Worm (Caenorhabditis elegans): Measurements from ENCODE around the gene nop-1.

Gene nop-1

DNA sequence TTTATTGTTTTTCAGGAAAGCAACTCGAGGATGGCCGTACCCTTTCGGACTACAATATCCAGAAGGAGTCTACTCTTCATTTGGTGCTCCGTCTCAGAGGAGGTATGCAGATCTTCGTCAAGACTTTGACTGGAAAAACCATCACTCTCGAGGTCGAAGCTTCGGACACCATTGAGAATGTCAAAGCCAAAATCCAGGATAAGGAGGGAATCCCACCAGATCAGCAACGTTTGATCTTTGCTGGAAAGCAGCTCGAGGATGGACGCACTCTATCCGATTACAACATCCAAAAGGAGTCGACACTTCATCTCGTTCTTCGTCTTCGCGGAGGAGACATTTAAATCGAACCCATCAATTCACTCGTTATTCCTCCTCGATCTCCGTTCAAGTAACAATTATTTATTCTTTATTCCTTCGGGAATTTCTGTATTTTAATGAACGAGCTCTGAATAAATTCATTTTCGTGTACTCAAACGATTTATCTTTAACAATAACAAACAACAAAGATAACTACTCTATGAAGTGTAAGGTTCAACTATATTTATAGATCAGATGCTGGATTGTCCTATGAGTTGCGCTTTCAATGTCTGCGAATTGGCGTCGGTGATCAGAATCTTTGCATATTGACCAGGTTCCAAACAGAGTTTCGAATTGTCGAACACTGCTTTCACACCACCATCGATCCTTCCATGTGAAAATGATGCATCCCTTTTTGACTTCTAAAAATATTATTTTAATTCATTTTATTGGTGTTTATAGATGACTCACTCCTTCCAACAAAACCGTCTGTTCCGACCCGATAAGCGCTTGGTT is 14.9 kb upstream of the nop-1 start (continued):
- TF ChIP-seq unc-130 (GFP tag; optimal IDR thresholded peaks at IDR 0.05) (no peak), C06A6.2 (GFP tag; conservative IDR thresholded peaks at IDR 0.05) (peak; percentile 50; the same call in 1 of the 2 replicates), mxl-1 (tag; optimal IDR thresholded peaks at IDR 0.05) (peak; percentile 49), ZK185.1 (tag; optimal IDR thresholded peaks at IDR 0.05; ENCODE audit: poor library complexity, severe bottlenecking) (peak; percentile 75), madf-6 (GFP tag; IDR thresholded peaks at IDR 0.05) (peak; percentile 71), F37B4.10 (GFP tag; IDR thresholded peaks at IDR 0.05) (no peak), die-1 (tag; optimal IDR thresholded peaks at IDR 0.05) (peak; percentile 46), nhr-27 (tag; optimal IDR thresholded peaks at IDR 0.05) (no peak), lin-54 (GFP tag; optimal IDR thresholded peaks at IDR 0.05) (peak; percentile 62), dpl-1 (GFP tag; optimal IDR thresholded peaks at IDR 0.05) (no peak), egl-18 (GFP tag; IDR thresholded peaks at IDR 0.05) (no peak), F22D6.2 (tag; optimal IDR thresholded peaks at IDR 0.05) (peak; percentile 47), K12H6.12 (tag; optimal IDR thresholded peaks at IDR 0.05) (peak; percentile 22), rec-8 (tag; optimal IDR thresholded peaks at IDR 0.05) (peak in 1 of 2 experiments; percentile 15), ama-1 (optimal IDR thresholded peaks at IDR 0.05) (peak; percentile 91), ama-1 (GFP tag; optimal IDR thresholded peaks at IDR 0.05) (peak; percentile 78 to 91), pbrm-1 (GFP tag; IDR thresholded peaks at IDR 0.05) (peak; percentile 15), gei-17 (GFP tag; optimal IDR thresholded peaks at IDR 0.05) (peak; percentile 41), F49E8.2 (tag; optimal IDR thresholded peaks at IDR 0.05; ENCODE audit: insufficient read depth) (peak; percentile 73), nhr-179 (tag; optimal IDR thresholded peaks at IDR 0.05) (no peak), B0019.2 (GFP tag; conservative IDR thresholded peaks at IDR 0.05) (no peak), nhr-80 (tag; optimal IDR thresholded peaks at IDR 0.05) (peak; percentile 17), F55B11.4 (tag; optimal IDR thresholded peaks at IDR 0.05; ENCODE audit: borderline replicate concordance, insufficient read depth) (no peak), tbp1 (GFP tag; optimal IDR thresholded peaks at IDR 0.05) (peak; percentile 62), lin-35 (GFP tag; optimal IDR thresholded peaks at IDR 0.05) (peak in 1 of 3 experiments; percentile 78), B0035.1 (tag; optimal IDR thresholded peaks at IDR 0.05) (peak; percentile 85), nhr-90 (tag; optimal IDR thresholded peaks at IDR 0.05) (peak; percentile 65), him-1 (tag; optimal IDR thresholded peaks at IDR 0.05) (peak; percentile 92), hlh-26 (GFP tag; conservative IDR thresholded peaks at IDR 0.05) (no peak), F23B12.7 (tag; optimal IDR thresholded peaks at IDR 0.05; ENCODE audit: insufficient read depth) (peak; percentile 26), madf-3 (GFP tag; IDR thresholded peaks at IDR 0.05) (peak; percentile 85), zfh-2 (GFP tag; conservative IDR thresholded peaks at IDR 0.05) (no peak), ceh-100 (GFP tag; IDR thresholded peaks at IDR 0.05) (no peak; the same call in 1 of the 2 replicates), aptf-2 (GFP tag; conservative IDR thresholded peaks at IDR 0.05) (no peak), unc-62 (GFP tag; optimal IDR thresholded peaks at IDR 0.05) (no peak), sea-2 (GFP tag; IDR thresholded peaks at IDR 0.05) (no peak), ztf-26 (tag; optimal IDR thresholded peaks at IDR 0.05) (peak; percentile 21), repo-1 (tag; optimal IDR thresholded peaks at IDR 0.05) (peak; percentile 96), athp-1 (tag; optimal IDR thresholded peaks at IDR 0.05) (peak; percentile 82), ztf-22 (GFP tag; optimal IDR thresholded peaks at IDR 0.05) (no peak), Y56A3A.18 (GFP tag; IDR thresholded peaks at IDR 0.05) (peak; percentile 81), chd-7 (tag; optimal IDR thresholded peaks at IDR 0.05) (no peak), nfyb-1 (GFP tag; IDR thresholded peaks at IDR 0.05) (peak; percentile 86), mcd-1 (GFP tag; IDR thresholded peaks at IDR 0.05) (peak; percentile 56), Y53F4B.3 (GFP tag; IDR thresholded peaks at IDR 0.05) (peak; percentile 33; the same call in 1 of the 2 replicates), lin-26 (GFP tag; IDR thresholded peaks at IDR 0.05) (peak; percentile 77; the same call in 1 of the 2 replicates), cebp-2 (GFP tag; IDR thresholded peaks at IDR 0.05) (peak; percentile 88)

All from whole organism, young adult.